Worm (Caenorhabditis elegans) whole organism, mixed stage, embryonic: ENCODE measurements around the gene flap-1.

ENCODE experiments used
- M03D4.4 ChIP-seq: sonication (generic microtip); optimal IDR thresholded peaks from 2 replicates; lab custom pipeline; 2017; ENCODE audit warnings: mild to moderate bottlenecking, missing genetic modification characterization, missing compliant biosample characterization
- bed-3 ChIP-seq: fragments of 200-800 bp; sonication (Bioruptor generic); optimal IDR thresholded peaks from 3 replicates; lab custom pipeline; 2018; ENCODE audit warnings: mild to moderate bottlenecking, missing genetic modification characterization, moderate library complexity, missing compliant biosample characterization
- blmp-1 ChIP-seq: fragments of 150-350 bp; optimal IDR thresholded peaks from 2 replicates; lab custom pipeline; 2014; ENCODE audit warnings: missing biosample characterization, missing genetic modification characterization
- ceh-39 ChIP-seq: fragments of 150-350 bp; optimal IDR thresholded peaks from 2 replicates; lab custom pipeline; 2014; ENCODE audit warnings: missing biosample characterization, missing genetic modification characterization
- ceh-43 ChIP-seq: fragments of 200-800 bp; sonication (Bioruptor generic); optimal IDR thresholded peaks from 2 replicates; lab custom pipeline; 2018; ENCODE audit warnings: mild to moderate bottlenecking, missing genetic modification characterization, moderate library complexity, missing compliant biosample characterization
- ceh-83 ChIP-seq: fragments of 200-800 bp; sonication (Bioruptor generic); optimal IDR thresholded peaks from 2 replicates; lab custom pipeline; 2018; ENCODE audit warnings: mild to moderate bottlenecking, missing genetic modification characterization, missing compliant biosample characterization
- ces-1 ChIP-seq: fragments of 150-350 bp; optimal IDR thresholded peaks from 2 replicates; lab custom pipeline; 2014; ENCODE audit warnings: missing biosample characterization, missing genetic modification reagents, missing genetic modification characterization
- elt-1 ChIP-seq: sonication (generic microtip); optimal IDR thresholded peaks from 2 replicates; lab custom pipeline; 2017; ENCODE audit warnings: missing genetic modification characterization, mild to moderate bottlenecking, missing compliant biosample characterization, antibody characterized with exemption, moderate library complexity, borderline replicate concordance; ENCODE audit not compliant: insufficient read depth
- flh-1 ChIP-seq: fragments of 200-800 bp; sonication (Bioruptor generic); optimal IDR thresholded peaks from 2 replicates; lab custom pipeline; 2018; ENCODE audit warnings: mild to moderate bottlenecking, missing genetic modification characterization, moderate library complexity, missing compliant biosample characterization
- ham-2 ChIP-seq: fragments of 200-800 bp; sonication (Bioruptor generic); optimal IDR thresholded peaks from 2 replicates; lab custom pipeline; 2018; ENCODE audit warnings: mild to moderate bottlenecking, missing genetic modification characterization, missing compliant biosample characterization
- lin-13 ChIP-seq: fragments of 150-350 bp; optimal IDR thresholded peaks from 2 replicates; lab custom pipeline; 2014; ENCODE audit warnings: missing biosample characterization, missing genetic modification characterization
- lsy-2 ChIP-seq: fragments of 150-350 bp; optimal IDR thresholded peaks from 2 replicates; lab custom pipeline; 2014; ENCODE audit warnings: missing biosample characterization, missing genetic modification characterization
- mab-5 ChIP-seq: fragments of 150-350 bp; optimal IDR thresholded peaks from 2 replicates; lab custom pipeline; 2014; ENCODE audit warnings: missing biosample characterization, missing genetic modification characterization
- mep-1 ChIP-seq: fragments of 150-350 bp; optimal IDR thresholded peaks from 2 replicates; lab custom pipeline; 2017; ENCODE audit warnings: missing biosample characterization, missing genetic modification reagents, missing genetic modification characterization, inconsistent platforms
- nhr-12 ChIP-seq: fragments of 150-350 bp; optimal IDR thresholded peaks from 2 replicates; lab custom pipeline; 2014; ENCODE audit warnings: missing biosample characterization, missing genetic modification characterization
- nhr-2 ChIP-seq: fragments of 150-350 bp; optimal IDR thresholded peaks from 2 replicates; lab custom pipeline; 2014; ENCODE audit warnings: missing biosample characterization, missing genetic modification characterization
- nhr-237 ChIP-seq: fragments of 150-350 bp; optimal IDR thresholded peaks from 2 replicates; lab custom pipeline; 2014; ENCODE audit warnings: missing biosample characterization, missing genetic modification characterization
- nhr-76 ChIP-seq: sonication (generic microtip); optimal IDR thresholded peaks from 2 replicates; lab custom pipeline; 2017; ENCODE audit warnings: missing biosample characterization, missing genetic modification characterization
- pha-4 ChIP-seq: fragments of 150-350 bp; optimal IDR thresholded peaks from 2 replicates; lab custom pipeline; 2018; ENCODE audit warnings: missing biosample characterization, missing genetic modification reagents, missing genetic modification characterization
- sem-2 ChIP-seq: fragments of 200-800 bp; sonication (Bioruptor generic); optimal IDR thresholded peaks from 2 replicates; lab custom pipeline; 2018; ENCODE audit warnings: mild to moderate bottlenecking, missing genetic modification characterization, missing compliant biosample characterization
- sptf-1 ChIP-seq: sonication (generic microtip); optimal IDR thresholded peaks from 2 replicates; lab custom pipeline; 2017; ENCODE audit warnings: mild to moderate bottlenecking, missing genetic modification characterization, moderate library complexity, missing compliant biosample characterization
- tbx-8 ChIP-seq: fragments of 200-800 bp; sonication (Bioruptor generic); optimal IDR thresholded peaks from 2 replicates; lab custom pipeline; 2018; ENCODE audit warnings: mild to moderate bottlenecking, missing genetic modification characterization, moderate library complexity, missing compliant biosample characterization
- unc-120 ChIP-seq: sonication (generic microtip); optimal IDR thresholded peaks from 2 replicates; lab custom pipeline; 2017; ENCODE audit warnings: missing genetic modification characterization, missing compliant biosample characterization; ENCODE audit not compliant: poor library complexity, severe bottlenecking
- unc-39 ChIP-seq: fragments of 150-350 bp; optimal IDR thresholded peaks from 2 replicates; lab custom pipeline; 2014; ENCODE audit warnings: missing biosample characterization, missing genetic modification characterization
- unc-62 ChIP-seq: fragments of 150-350 bp; optimal IDR thresholded peaks from 2 replicates; lab custom pipeline; 2014; ENCODE audit warnings: missing biosample characterization, missing genetic modification reagents, missing genetic modification characterization
- zip-8 ChIP-seq: fragments of 150-350 bp; optimal IDR thresholded peaks from 2 replicates; lab custom pipeline; 2014; ENCODE audit warnings: missing biosample characterization, missing genetic modification characterization
- ztf-11 ChIP-seq: fragments of 150-350 bp; optimal IDR thresholded peaks from 2 replicates; lab custom pipeline; 2014; ENCODE audit warnings: missing biosample characterization, missing genetic modification characterization

Gene flap-1

DNA sequence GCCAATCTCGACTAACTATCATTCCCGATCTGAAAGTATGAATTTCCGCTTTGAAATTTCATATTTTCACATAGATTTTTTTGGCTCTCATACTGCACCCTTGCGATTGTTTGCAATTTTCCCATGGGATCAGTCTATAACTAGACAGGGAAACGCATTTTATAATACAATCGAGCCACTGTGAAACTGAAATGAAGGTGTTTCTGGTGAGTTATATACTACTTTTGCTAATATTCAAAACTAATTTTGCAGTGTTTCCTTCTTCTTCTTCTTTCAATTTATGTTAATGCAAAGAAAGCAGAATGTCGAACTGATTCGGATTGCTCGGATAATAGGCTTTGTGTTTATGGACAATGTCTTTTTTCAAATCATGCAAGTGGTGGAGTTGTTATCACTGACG is 42.7 kb downstream of the flap-1 start:
- TF ChIP-seq blmp-1, result no peak
- no peak for TF ChIP-seq nhr-237 (tag; lab: Kevin White, UChicago)
- TF ChIP-seq nhr-2 (tag; lab: Kevin White, UChicago), result no peak
- no peak for TF ChIP-seq bed-3 (GFP tag; lab: Kevin White, UChicago)
- no peak for TF ChIP-seq ztf-11 (tag; lab: Kevin White, UChicago)
- no peak for TF ChIP-seq flh-1 (GFP tag; lab: Kevin White, UChicago)
- TF ChIP-seq unc-62 (GFP tag; lab: Kevin White, UChicago), result no peak

DNA sequence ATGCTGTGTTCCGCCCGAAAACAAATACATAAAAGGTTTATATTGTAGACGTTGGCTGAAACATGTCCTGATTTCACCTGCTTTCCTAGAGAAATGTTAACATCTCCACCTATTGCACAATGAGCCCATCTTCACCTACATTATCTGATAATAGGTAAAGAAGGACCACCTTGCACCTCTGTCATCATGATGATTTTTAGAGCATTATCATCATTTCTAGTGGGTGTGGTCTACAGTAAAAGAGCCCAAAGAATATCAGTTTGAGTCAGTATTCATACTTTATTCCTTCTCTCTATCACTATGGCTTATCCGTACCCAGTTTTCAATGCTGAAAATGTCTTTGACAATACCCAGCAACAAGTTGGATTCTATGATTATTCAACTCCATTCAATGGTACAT is 44.4 kb downstream of the flap-1 start, which contains the start of gene med-2:
Gene med-2, plus strand, starts transcription at position 301 of the 400 bp plus-strand sequence.
- TF ChIP-seq ztf-11 (tag; lab: Kevin White, UChicago) (no peak), nhr-2 (tag; lab: Kevin White, UChicago) (no peak), nhr-76 (no peak), sem-2 (no peak), M03D4.4 (tag; lab: Kevin White, UChicago) (no peak), ceh-43 (GFP tag; lab: Kevin White, UChicago) (no peak), nhr-12 (no peak), tbx-8 (GFP tag; lab: Kevin White, UChicago) (no peak), lsy-2 (tag; lab: Kevin White, UChicago) (no peak), ceh-83 (GFP tag; lab: Kevin White, UChicago) (no peak), unc-62 (GFP tag; lab: Kevin White, UChicago) (no peak), unc-39 (no peak), flh-1 (GFP tag; lab: Kevin White, UChicago) (no peak), bed-3 (GFP tag; lab: Kevin White, UChicago) (no peak), unc-120 (tag; lab: Kevin White, UChicago) (no peak), ham-2 (no peak), nhr-237 (tag; lab: Kevin White, UChicago) (no peak), mep-1 (tag; lab: Kevin White, UChicago) (no peak), pha-4 (tag; lab: Kevin White, UChicago) (no peak)

DNA sequence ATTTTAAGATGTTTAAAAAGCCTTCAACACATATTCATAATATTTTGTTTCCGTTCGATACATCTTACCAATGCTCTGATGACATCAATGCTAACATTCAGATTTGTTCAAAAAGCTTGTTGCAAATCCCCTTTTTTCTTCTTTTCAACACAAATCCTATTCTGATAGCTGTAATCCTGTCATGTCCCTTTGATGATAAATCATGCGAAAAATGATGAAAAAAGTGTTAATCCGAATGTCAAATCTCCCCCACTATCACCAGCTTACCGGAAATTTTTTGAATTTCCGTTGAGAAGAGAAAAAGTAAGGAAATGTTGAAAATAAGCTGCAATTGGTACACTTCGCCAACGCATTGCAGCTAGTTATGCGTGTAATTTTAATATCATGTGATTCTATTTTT is 46.9 kb downstream of the flap-1 start:
- TF ChIP-seq mep-1 (tag; lab: Kevin White, UChicago) (no peak), sptf-1 (tag; lab: Kevin White, UChicago) (no peak), M03D4.4 (tag; lab: Kevin White, UChicago) (no peak)
- TF ChIP-seq, all 35 proteins: peak for 0

DNA sequence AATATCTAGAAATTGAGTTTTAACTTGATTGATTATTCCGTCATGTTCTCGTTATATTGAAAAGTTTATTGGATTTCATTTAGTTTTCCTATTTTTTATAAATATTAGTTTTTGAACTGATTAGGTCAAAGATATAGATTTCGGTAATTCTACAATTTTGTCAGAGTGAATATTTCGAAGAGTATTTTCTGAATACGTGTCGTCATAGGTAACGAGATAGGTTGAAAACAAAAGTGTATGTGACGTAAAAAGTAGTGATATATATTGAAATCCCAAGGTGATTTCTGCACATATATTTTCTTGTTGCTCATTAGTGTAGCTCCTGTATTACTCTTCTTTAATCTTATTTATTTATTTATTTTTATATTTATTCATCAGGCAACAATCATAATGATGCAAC is 47.8 kb downstream of the flap-1 start, which contains the start of gene K04C2.7:
Gene K04C2.7, plus strand, starts transcription at position 301 of the 400 bp plus-strand sequence.
- TF ChIP-seq ces-1 (GFP tag; lab: Kevin White, UChicago) (no peak), ceh-83 (GFP tag; lab: Kevin White, UChicago) (no peak), ceh-43 (GFP tag; lab: Kevin White, UChicago) (no peak), mab-5 (no peak), lin-13 (no peak), ceh-39 (no peak), elt-1 (tag; lab: Kevin White, UChicago) (no peak), M03D4.4 (tag; lab: Kevin White, UChicago) (no peak), blmp-1 (no peak), zip-8 (tag; lab: Kevin White, UChicago) (no peak), bed-3 (GFP tag; lab: Kevin White, UChicago) (no peak)
- TF ChIP-seq, all 35 proteins: peak for 0
